Fruit fly (Drosophila melanogaster): ENCODE data around the gene ogre.

Gene ogre

dm6 chrX:6985182-6985851 is 5.8 kb downstream of the ogre start:
- peak; percentile 89 for TF ChIP-seq CG17801 (GFP tag; optimal IDR thresholded peaks at IDR 0.05; ENCODE audit: partially characterized antibody)

- TF ChIP-seq CG17801 (GFP tag; optimal IDR thresholded peaks at IDR 0.05; ENCODE audit: partially characterized antibody): no peak
These were observed 7.4 kb downstream of the ogre start for dm6 chrX:6983500-6984320.

- no peak for TF ChIP-seq CG17801 (GFP tag; optimal IDR thresholded peaks at IDR 0.05; ENCODE audit: partially characterized antibody)
These were observed 8.3 kb downstream of the ogre start for dm6 chrX:6982705-6983384.

- no peak for TF ChIP-seq CG17801 (GFP tag; optimal IDR thresholded peaks at IDR 0.05; ENCODE audit: partially characterized antibody)
These were observed 9.1 kb downstream of the ogre start for dm6 chrX:6982054-6982453.

- TF ChIP-seq CG17801 (GFP tag; optimal IDR thresholded peaks at IDR 0.05; ENCODE audit: partially characterized antibody): no peak
These were observed 9.6 kb downstream of the ogre start for dm6 chrX:6981470-6981952.

dm6 chrX:6976911-6977310 is 14.2 kb downstream of the ogre start:
- TF ChIP-seq CG17801 (GFP tag; optimal IDR thresholded peaks at IDR 0.05; ENCODE audit: partially characterized antibody): no peak

- no peak for TF ChIP-seq CG17801 (GFP tag; optimal IDR thresholded peaks at IDR 0.05; ENCODE audit: partially characterized antibody)
These were observed 14.8 kb downstream of the ogre start for dm6 chrX:6976364-6976763.

- TF ChIP-seq CG17801 (GFP tag; optimal IDR thresholded peaks at IDR 0.05; ENCODE audit: partially characterized antibody): no peak
These were observed 16.9 kb downstream of the ogre start for dm6 chrX:6974221-6974620.

- peak; percentile 60 for TF ChIP-seq CG17801 (GFP tag; optimal IDR thresholded peaks at IDR 0.05; ENCODE audit: partially characterized antibody)
These were observed 17.8 kb downstream of the ogre start, which contains the start of gene CG3040 for dm6 chrX:6973340-6973739. Gene CG3040 (minus strand): TSS chrX:6973393.

dm6 chrX:6969364-6970137 is 21.6 kb downstream of the ogre start, which contains the start of gene CG4586:
Gene CG4586 (plus strand): TSS chrX:6969918.
- TF ChIP-seq CG17801 (GFP tag; optimal IDR thresholded peaks at IDR 0.05; ENCODE audit: partially characterized antibody): peak; percentile 98

- peak; percentile 17 for TF ChIP-seq CG17801 (GFP tag; optimal IDR thresholded peaks at IDR 0.05; ENCODE audit: partially characterized antibody)
These were observed 22.6 kb downstream of the ogre start, which contains the start of gene Setd3 for dm6 chrX:6968564-6968963. Gene Setd3 (minus strand): TSS chrX:6968750.

- TF ChIP-seq CG17801 (GFP tag; optimal IDR thresholded peaks at IDR 0.05; ENCODE audit: partially characterized antibody): no peak
These were observed 53.7 kb downstream of the ogre start for dm6 chrX:6937417-6937816.

dm6 chrX:6936884-6937283 is 54.2 kb downstream of the ogre start:
- TF ChIP-seq CG17801 (GFP tag; optimal IDR thresholded peaks at IDR 0.05; ENCODE audit: partially characterized antibody): no peak

- TF ChIP-seq CG17801 (GFP tag; optimal IDR thresholded peaks at IDR 0.05; ENCODE audit: partially characterized antibody): no peak
These were observed 57.4 kb downstream of the ogre start for dm6 chrX:6933749-6934148.

- no peak for TF ChIP-seq CG17801 (GFP tag; optimal IDR thresholded peaks at IDR 0.05; ENCODE audit: partially characterized antibody)
These were observed 62.0 kb downstream of the ogre start for dm6 chrX:6929086-6929485.

Data from ovary, adult (tissue).